Fruit fly (Drosophila melanogaster) whole organism, embryonic: ENCODE measurements around the gene CG32260.

ENCODE experiments used
- Awh ChIP-seq: fragments of 200-800 bp; sonication (Bioruptor generic); IDR thresholded peaks from 2 replicates; pipeline ENCODE4, ENCODE4 v1.3.6; 2022; ENCODE audit warnings: missing biosample characterization, missing genetic modification characterization
- BEAF-32 ChIP-seq: fragments of 200-800 bp; sonication (Bioruptor generic); optimal IDR thresholded peaks from 3 replicates; lab custom pipeline; 2017; ENCODE audit warnings: missing biosample characterization, missing genetic modification characterization, mild to moderate bottlenecking, moderate library complexity, missing genetic modification reagents
- CG10147 ChIP-seq: fragments of 200-800 bp; sonication (Bioruptor generic); optimal IDR thresholded peaks from 2 replicates; lab custom pipeline; 2019; ENCODE audit warnings: missing biosample characterization, mild to moderate bottlenecking, missing genetic modification characterization, moderate library complexity
- CG11085 ChIP-seq: fragments of 200-800 bp; sonication (Bioruptor generic); IDR thresholded peaks from 2 replicates; pipeline ENCODE4 v1.3.6; 2022; ENCODE audit warnings: missing biosample characterization, missing genetic modification characterization
- CG11456 ChIP-seq: fragments of 200-800 bp; sonication (Bioruptor generic); IDR thresholded peaks from 3 replicates; pipeline ENCODE4 v1.3.6; 2022; ENCODE audit warnings: missing biosample characterization, missing genetic modification characterization
- CG12942 ChIP-seq: fragments of 200-800 bp; sonication (Bioruptor generic); optimal IDR thresholded peaks from 3 replicates; lab custom pipeline; 2016; ENCODE audit warnings: missing biosample characterization, missing genetic modification characterization
- CG13775 ChIP-seq: fragments of 200-800 bp; sonication (Bioruptor generic); optimal IDR thresholded peaks from 3 replicates; lab custom pipeline; 2017; ENCODE audit warnings: missing biosample characterization, mild to moderate bottlenecking, missing genetic modification characterization
- CG14050 ChIP-seq: fragments of 200-800 bp; sonication (Bioruptor generic); IDR thresholded peaks from 3 replicates; pipeline ENCODE4 v1.3.6; 2022; ENCODE audit warnings: missing biosample characterization, missing genetic modification characterization
- CG17328 ChIP-seq: fragments of 200-800 bp; sonication (Bioruptor generic); IDR thresholded peaks from 2 replicates; pipeline ENCODE4 v1.3.6; 2022; ENCODE audit warnings: missing biosample characterization, missing genetic modification characterization
- CG17359 ChIP-seq: fragments of 200-800 bp; sonication (Bioruptor generic); optimal IDR thresholded peaks from 3 replicates; lab custom pipeline; 2018; ENCODE audit warnings: missing biosample characterization, mild to moderate bottlenecking, missing genetic modification characterization, moderate library complexity
- CG2712 ChIP-seq: fragments of 200-800 bp; optimal IDR thresholded peaks from 3 replicates; lab custom pipeline; 2019; ENCODE audit warnings: missing biosample characterization, mild to moderate bottlenecking, missing genetic modification characterization, moderate library complexity
- CG2875 ChIP-seq: fragments of 200-800 bp; sonication (Bioruptor generic); optimal IDR thresholded peaks from 2 replicates; lab custom pipeline; 2017; ENCODE audit warnings: missing biosample characterization, mild to moderate bottlenecking, missing genetic modification characterization, missing genetic modification reagents
- CG3065 ChIP-seq: fragments of 200-800 bp; sonication (Bioruptor generic); optimal IDR thresholded peaks from 2 replicates; lab custom pipeline; 2016; ENCODE audit warnings: missing biosample characterization, missing genetic modification characterization
- CG34376 ChIP-seq: fragments of 200-800 bp; sonication (Bioruptor generic); optimal IDR thresholded peaks from 2 replicates; lab custom pipeline; 2018; ENCODE audit warnings: missing biosample characterization, mild to moderate bottlenecking, missing genetic modification characterization
- CG4404 ChIP-seq: fragments of 200-800 bp; sonication (Bioruptor generic); IDR thresholded peaks from 2 replicates; pipeline ENCODE4 v1.3.6; 2022; ENCODE audit warnings: missing biosample characterization, missing genetic modification characterization
- CG5953 ChIP-seq: fragments of 200-800 bp; sonication (Bioruptor generic); IDR thresholded peaks from 2 replicates; pipeline ENCODE4 v1.3.6; 2022; ENCODE audit warnings: missing biosample characterization, missing genetic modification characterization
- CG6683 ChIP-seq: fragments of 200-800 bp; sonication (Bioruptor generic); optimal IDR thresholded peaks from 2 replicates; lab custom pipeline; 2017; ENCODE audit warnings: missing biosample characterization, mild to moderate bottlenecking, missing genetic modification characterization, missing genetic modification reagents
- CG6689 ChIP-seq: fragments of 200-800 bp; sonication (Bioruptor generic); IDR thresholded peaks from 2 replicates; pipeline ENCODE4 v1.3.6; 2022; ENCODE audit warnings: missing biosample characterization, missing genetic modification characterization
- CG6791 ChIP-seq: fragments of 200-800 bp; sonication (Bioruptor generic); IDR thresholded peaks from 3 replicates; pipeline ENCODE4 v1.3.6; 2022; ENCODE audit warnings: missing biosample characterization, missing genetic modification characterization; ENCODE audit not compliant: partially characterized antibody
- CG9727 ChIP-seq: fragments of 200-800 bp; sonication (Bioruptor generic); optimal IDR thresholded peaks from 3 replicates; lab custom pipeline; 2017; ENCODE audit warnings: missing biosample characterization, mild to moderate bottlenecking, missing genetic modification characterization
- Ets65A ChIP-seq: fragments of 200-800 bp; sonication (Bioruptor generic); peaks from one replicate; lab custom pipeline; 2016; ENCODE audit warnings: missing biosample characterization, missing genetic modification characterization
- Fer2 ChIP-seq: fragments of 200-800 bp; sonication (Bioruptor generic); optimal IDR thresholded peaks from 2 replicates; lab custom pipeline; 2018; ENCODE audit warnings: missing biosample characterization, mild to moderate bottlenecking, missing genetic modification characterization, moderate library complexity
- Mrtf ChIP-seq: fragments of 200-800 bp; sonication (Bioruptor generic); IDR thresholded peaks from 3 replicates; pipeline ENCODE4 v1.3.6; 2022; ENCODE audit warnings: missing biosample characterization, missing genetic modification characterization
- Neu2 ChIP-seq: fragments of 200-800 bp; sonication (Bioruptor generic); optimal IDR thresholded peaks from 3 replicates; lab custom pipeline; 2016; ENCODE audit warnings: missing biosample characterization, missing genetic modification characterization, borderline replicate concordance
- Oli ChIP-seq: fragments of 200-800 bp; sonication (Bioruptor generic); optimal IDR thresholded peaks from 2 replicates; lab custom pipeline; 2018; ENCODE audit warnings: missing biosample characterization, mild to moderate bottlenecking, missing genetic modification characterization, moderate library complexity
- Side ChIP-seq: fragments of 200-800 bp; sonication (Bioruptor generic); optimal IDR thresholded peaks from 2 replicates; lab custom pipeline; 2016; ENCODE audit warnings: missing biosample characterization, missing genetic modification characterization
- Vsx1 ChIP-seq: fragments of 200-800 bp; sonication (Bioruptor generic); optimal IDR thresholded peaks from 2 replicates; lab custom pipeline; 2017; ENCODE audit warnings: missing biosample characterization, mild to moderate bottlenecking, missing genetic modification characterization, missing genetic modification reagents
- amos ChIP-seq: fragments of 200-800 bp; sonication (Bioruptor generic); IDR thresholded peaks from 2 replicates; pipeline ENCODE4 v1.3.6; 2022; ENCODE audit warnings: missing biosample characterization, missing genetic modification characterization; ENCODE audit not compliant: partially characterized antibody
- bigmax ChIP-seq: fragments of 200-800 bp; sonication (Bioruptor generic); optimal IDR thresholded peaks from 2 replicates; lab custom pipeline; 2018; ENCODE audit warnings: missing biosample characterization, mild to moderate bottlenecking, missing genetic modification characterization
- bowl ChIP-seq: fragments of 200-800 bp; sonication (Bioruptor generic); IDR thresholded peaks from 2 replicates; pipeline ENCODE4 v1.3.6; 2022; ENCODE audit warnings: missing biosample characterization, missing genetic modification characterization
- cwo ChIP-seq: fragments of 200-800 bp; sonication (Bioruptor generic); optimal IDR thresholded peaks from 3 replicates; lab custom pipeline; 2017; ENCODE audit warnings: missing biosample characterization, missing genetic modification characterization, mild to moderate bottlenecking, moderate library complexity, missing genetic modification reagents
- da ChIP-seq: fragments of 200-800 bp; sonication (Bioruptor generic); optimal IDR thresholded peaks from 2 replicates; lab custom pipeline; 2016; ENCODE audit warnings: missing biosample characterization, missing genetic modification characterization
- dm ChIP-seq: fragments of 200-800 bp; sonication (Bioruptor generic); optimal IDR thresholded peaks from 3 replicates; lab custom pipeline; 2016; ENCODE audit warnings: missing biosample characterization, missing genetic modification characterization
- dmrt11E ChIP-seq: fragments of 200-800 bp; sonication (Bioruptor generic); optimal IDR thresholded peaks from 3 replicates; lab custom pipeline; 2018; ENCODE audit warnings: missing biosample characterization, mild to moderate bottlenecking, missing genetic modification characterization, moderate library complexity
- dpn ChIP-seq, 2 experiments: fragments of 200-800 bp; sonication (Bioruptor generic); optimal IDR thresholded peaks; 3 replicates each; lab custom pipeline; 2016; ENCODE audit warnings: missing biosample characterization in 2 of 2, missing genetic modification characterization in 2 of 2
- esg ChIP-seq: fragments of 200-800 bp; sonication (Bioruptor generic); conservative IDR thresholded peaks from 2 replicates; pipeline ENCODE4 v1.3.6; 2022; ENCODE audit warnings: missing biosample characterization, missing genetic modification characterization
- fu2 ChIP-seq: fragments of 200-800 bp; sonication (Bioruptor generic); optimal IDR thresholded peaks from 2 replicates; lab custom pipeline; 2016; ENCODE audit warnings: missing biosample characterization, missing genetic modification characterization
- gsb ChIP-seq: fragments of 200-800 bp; sonication (Bioruptor generic); IDR thresholded peaks from 2 replicates; pipeline ENCODE4 v1.3.6; 2022; ENCODE audit warnings: missing biosample characterization, missing genetic modification characterization
- ham ChIP-seq: fragments of 200-800 bp; sonication (Bioruptor generic); IDR thresholded peaks from 2 replicates; pipeline ENCODE4 v1.3.6; 2022; ENCODE audit warnings: missing biosample characterization, missing genetic modification characterization
- ken ChIP-seq: fragments of 200-800 bp; sonication (Bioruptor generic); IDR thresholded peaks from 3 replicates; pipeline ENCODE4 v1.3.6; 2022; ENCODE audit warnings: missing biosample characterization, missing genetic modification characterization
- mirr ChIP-seq: fragments of 200-800 bp; sonication (Bioruptor generic); optimal IDR thresholded peaks from 3 replicates; lab custom pipeline; 2018; ENCODE audit warnings: missing biosample characterization, mild to moderate bottlenecking, missing genetic modification characterization
- nerfin-2 ChIP-seq: fragments of 200-800 bp; sonication (Bioruptor generic); IDR thresholded peaks from 2 replicates; pipeline ENCODE4 v1.3.6; 2022; ENCODE audit warnings: missing biosample characterization, missing genetic modification characterization; ENCODE audit not compliant: partially characterized antibody
- org-1 ChIP-seq: fragments of 200-800 bp; sonication (Bioruptor generic); optimal IDR thresholded peaks from 2 replicates; lab custom pipeline; 2017; ENCODE audit warnings: missing biosample characterization, missing genetic modification characterization
- prd ChIP-seq, 3 experiments: fragments of >200 bp in 2 of 3; fragments of 200-800 bp in 1 of 3; sonication (Bioruptor generic) in 1 of 3; optimal IDR thresholded peaks in 2 of 3; IDR thresholded peaks in 1 of 3; 2 replicates in 2 of 3; 3 replicates in 1 of 3; pipeline versions ENCODE4 v1.3.6 to Lab custom; 2017 to 2022; ENCODE audit warnings: missing biosample characterization in 1 of 3, missing genetic modification characterization in 1 of 3
- sd ChIP-seq: fragments of 200-800 bp; sonication (Bioruptor generic); optimal IDR thresholded peaks from 3 replicates; lab custom pipeline; 2018; ENCODE audit warnings: missing biosample characterization, mild to moderate bottlenecking, missing genetic modification characterization, moderate library complexity
- sens-2 ChIP-seq: fragments of 200-800 bp; sonication (Bioruptor generic); IDR thresholded peaks from 2 replicates; pipeline ENCODE4 v1.3.6; 2022; ENCODE audit warnings: missing biosample characterization, missing genetic modification characterization
- tna ChIP-seq: fragments of 200-800 bp; sonication (Bioruptor generic); IDR thresholded peaks from 2 replicates; pipeline ENCODE4 v1.3.6; 2022; ENCODE audit warnings: missing biosample characterization, missing genetic modification characterization; ENCODE audit not compliant: partially characterized antibody
- trem ChIP-seq: fragments of 200-800 bp; optimal IDR thresholded peaks from 3 replicates; lab custom pipeline; 2019; ENCODE audit warnings: missing biosample characterization, mild to moderate bottlenecking, missing genetic modification characterization, moderate library complexity

CG32260 gene

DNA sequence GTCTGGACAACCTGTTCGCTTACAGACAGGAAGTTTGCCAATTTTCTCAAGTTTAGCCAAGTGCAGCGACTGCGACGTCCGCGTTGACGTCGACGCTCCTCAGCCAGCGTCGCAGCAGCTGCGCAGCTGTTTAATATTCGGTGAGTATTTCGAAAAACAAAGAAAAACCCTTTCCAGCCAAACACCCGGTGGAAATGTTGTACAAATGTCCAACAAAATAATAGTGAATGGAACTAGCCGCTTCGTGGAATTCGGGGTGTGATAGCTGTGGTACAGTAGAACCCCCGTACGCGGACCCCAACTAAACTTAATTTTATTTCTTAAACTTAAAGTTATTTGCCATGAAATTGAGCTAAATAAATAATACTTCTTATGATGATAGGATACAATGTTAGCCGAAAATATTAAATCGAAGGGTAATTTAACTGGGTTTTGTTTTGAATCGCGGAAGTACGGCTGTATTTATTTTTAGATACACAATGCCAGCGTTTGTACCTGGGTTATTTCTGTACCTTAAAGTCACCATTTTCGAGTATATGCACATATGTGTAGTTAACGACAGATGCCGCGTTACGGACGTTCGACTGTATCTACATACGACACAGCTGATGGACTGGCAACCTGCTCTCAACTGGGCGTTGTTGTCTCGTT, 33.2 kb upstream of the CG32260 start (continued):
- TF ChIP-seq CG5953 (GFP tag; lab: Robert Waterston, UW): no peak
- TF ChIP-seq CG14050 (GFP tag; lab: Robert Waterston, UW): no peak; the same call in 2 of the 3 replicates
- TF ChIP-seq bigmax (GFP tag; lab: Kevin White, UChicago): no peak
- TF ChIP-seq dm (GFP tag; lab: Kevin White, UChicago): peak; percentile 26
- TF ChIP-seq sens-2 (GFP tag; lab: Robert Waterston, UW): no peak
- no peak for TF ChIP-seq nerfin-2 (GFP tag; lab: Robert Waterston, UW)
- peak; percentile 66 for TF ChIP-seq cwo (GFP tag; lab: Kevin White, UChicago)
- peak; percentile 57 for TF ChIP-seq CG12942 (GFP tag; lab: Kevin White, UChicago)
- no peak for TF ChIP-seq CG3065 (GFP tag; lab: Kevin White, UChicago)
- peak; percentile 49 for TF ChIP-seq CG17328 (GFP tag; lab: Robert Waterston, UW)
- peak; percentile 19 for TF ChIP-seq da (GFP tag; lab: Kevin White, UChicago)
- TF ChIP-seq ham: no peak
- peak; percentile 15 for TF ChIP-seq Vsx1 (GFP tag; lab: Kevin White, UChicago)
- TF ChIP-seq Fer2 (tag; lab: Kevin White, UChicago): peak; percentile 30
- peak; percentile 67 for TF ChIP-seq org-1 (GFP tag; lab: Kevin White, UChicago)
- TF ChIP-seq esg (GFP tag; lab: Robert Waterston, UW): peak; percentile 42; the same call in 1 of the 2 replicates
- TF ChIP-seq Side (GFP tag; lab: Kevin White, UChicago): peak; percentile 60
- peak; percentile 75 for TF ChIP-seq CG13775 (GFP tag; lab: Kevin White, UChicago)
- peak; percentile 22 for TF ChIP-seq CG34376 (GFP tag; lab: Kevin White, UChicago)
- TF ChIP-seq gsb (GFP tag; lab: Robert Waterston, UW): no peak
- TF ChIP-seq amos (GFP tag; lab: Robert Waterston, UW): no peak
- no peak for TF ChIP-seq fu2 (GFP tag; lab: Kevin White, UChicago)
- TF ChIP-seq sd (tag; lab: Kevin White, UChicago): peak; percentile 81
- no peak for TF ChIP-seq CG6791 (GFP tag; lab: Robert Waterston, UW)
- peak; percentile 80 for TF ChIP-seq CG9727
- TF ChIP-seq CG10147: peak; percentile 66
- peak; percentile 76 to 78 for TF ChIP-seq dpn (GFP tag; optimal IDR thresholded peaks at IDR 0.05; lab: Kevin White, UChicago)
- peak; percentile 81 for TF ChIP-seq CG2712
- TF ChIP-seq trem: peak; percentile 62
- TF ChIP-seq CG2875: peak; percentile 66
- no peak for TF ChIP-seq Awh (GFP tag; lab: Robert Waterston, UW)
- TF ChIP-seq Oli (tag; lab: Kevin White, UChicago): peak; percentile 83
- TF ChIP-seq prd (optimal IDR thresholded peaks at IDR 0.05; lab: Kevin White, UChicago): no peak
- peak; percentile 71 for TF ChIP-seq prd (GFP tag; IDR thresholded peaks at IDR 0.05; lab: Robert Waterston, UW)
- peak; percentile 57; the same call in 1 of the 2 replicates for TF ChIP-seq CG6689 (GFP tag; lab: Robert Waterston, UW)
- no peak for TF ChIP-seq Neu2 (GFP tag; lab: Kevin White, UChicago)
- TF ChIP-seq ken (GFP tag; lab: Robert Waterston, UW): peak; percentile 51; the same call in 1 of the 3 replicates
- TF ChIP-seq Mrtf (GFP tag; lab: Robert Waterston, UW): peak; percentile 58; the same call in 2 of the 3 replicates
- peak; percentile 39; the same call in 1 of the 3 replicates for TF ChIP-seq CG11456 (GFP tag; lab: Robert Waterston, UW)
- no peak for TF ChIP-seq CG11085 (GFP tag; lab: Robert Waterston, UW)
- TF ChIP-seq bowl (GFP tag; lab: Robert Waterston, UW): peak; percentile 47; the same call in 1 of the 2 replicates
- peak; percentile 73 for TF ChIP-seq CG17359 (tag; lab: Kevin White, UChicago)
- peak; percentile 69 for TF ChIP-seq Ets65A
- no peak for TF ChIP-seq mirr (GFP tag; lab: Kevin White, UChicago)
- no peak for TF ChIP-seq BEAF-32
- TF ChIP-seq CG4404 (GFP tag; lab: Robert Waterston, UW): peak; percentile 54; the same call in 1 of the 2 replicates
- peak; percentile 75 for TF ChIP-seq dmrt11E (tag; lab: Kevin White, UChicago)
- TF ChIP-seq CG6683 (GFP tag; lab: Kevin White, UChicago): peak; percentile 60
- TF ChIP-seq tna (GFP tag; lab: Robert Waterston, UW): no peak
